Worm (Caenorhabditis elegans) whole organism, young adult: ENCODE results near the gene C24H10.3.

Experiments used
- D2030.7 ChIP-seq: fragments of 200-800 bp; sonication (Bioruptor generic); IDR thresholded peaks from 2 replicates; pipeline ENCODE4 v1.3.6; 2022; ENCODE audit warnings: missing genetic modification reagents, missing genetic modification characterization, missing compliant biosample characterization
- F39B2.1 ChIP-seq: fragments of 200-800 bp; sonication (Bioruptor generic); IDR thresholded peaks from 2 replicates; pipeline ENCODE4 v1.3.6; 2022; ENCODE audit warnings: missing genetic modification reagents, missing genetic modification characterization, missing compliant biosample characterization
- F57A8.1 ChIP-seq: fragments of 200-800 bp; sonication (Bioruptor generic); optimal IDR thresholded peaks from 2 replicates; lab custom pipeline; 2018; ENCODE audit warnings: mild to moderate bottlenecking, missing genetic modification characterization, moderate library complexity, missing compliant biosample characterization
- F57C9.4 ChIP-seq: sonication (generic microtip); optimal IDR thresholded peaks from 2 replicates; lab custom pipeline; 2017; ENCODE audit warnings: mild to moderate bottlenecking, missing genetic modification characterization, missing compliant biosample characterization
- T26A5.8 ChIP-seq: sonication (generic microtip); optimal IDR thresholded peaks from 2 replicates; lab custom pipeline; 2016; ENCODE audit warnings: missing genetic modification characterization, missing compliant biosample characterization
- Y53F4B.3 ChIP-seq: fragments of 200-800 bp; sonication (Bioruptor generic); IDR thresholded peaks from 2 replicates; pipeline ENCODE4 v1.3.6; 2022; ENCODE audit warnings: missing genetic modification reagents, missing genetic modification characterization, missing compliant biosample characterization
- akir-1 ChIP-seq: fragments of 200-800 bp; sonication (Bioruptor generic); optimal IDR thresholded peaks from 2 replicates; lab custom pipeline; 2018; ENCODE audit warnings: mild to moderate bottlenecking, missing genetic modification characterization, moderate library complexity, missing compliant biosample characterization
- ama-1 ChIP-seq, 3 experiments: fragments of 150-350 bp in 1 of 3; sonication (generic microtip) in 2 of 3; optimal IDR thresholded peaks; 2 replicates each; lab custom pipeline; 2014 to 2018; ENCODE audit warnings: missing biosample characterization in 2 of 3, missing genetic modification characterization in 2 of 3, missing genetic modification reagents in 2 of 3
- bed-2 ChIP-seq: fragments of 200-800 bp; sonication (Bioruptor generic); IDR thresholded peaks from 2 replicates; pipeline ENCODE4 v1.3.6; 2022; ENCODE audit warnings: missing genetic modification reagents, missing genetic modification characterization, missing compliant biosample characterization
- ceh-27 ChIP-seq: fragments of 200-800 bp; sonication (Bioruptor generic); optimal IDR thresholded peaks from 2 replicates; lab custom pipeline; 2018; ENCODE audit warnings: mild to moderate bottlenecking, missing genetic modification characterization, moderate library complexity, missing compliant biosample characterization
- ceh-91 ChIP-seq: fragments of 200-800 bp; sonication (Bioruptor generic); IDR thresholded peaks from 2 replicates; pipeline ENCODE4 v1.3.6; 2022; ENCODE audit warnings: missing genetic modification reagents, missing genetic modification characterization, missing compliant biosample characterization
- dpff-1 ChIP-seq: sonication (generic microtip); optimal IDR thresholded peaks from 2 replicates; lab custom pipeline; 2017; ENCODE audit warnings: mild to moderate bottlenecking, missing genetic modification characterization, missing compliant biosample characterization
- him-1 ChIP-seq: sonication (generic microtip); optimal IDR thresholded peaks from 2 replicates; lab custom pipeline; 2016; ENCODE audit warnings: missing genotype, missing genetic modification reagents, missing genetic modification characterization, missing compliant biosample characterization
- lsl-1 ChIP-seq: fragments of 200-800 bp; sonication (Bioruptor generic); optimal IDR thresholded peaks from 2 replicates; lab custom pipeline; 2018; ENCODE audit warnings: mild to moderate bottlenecking, missing genetic modification characterization, moderate library complexity, missing compliant biosample characterization
- nfya-1 ChIP-seq: sonication (generic microtip); optimal IDR thresholded peaks from 2 replicates; lab custom pipeline; 2017; ENCODE audit warnings: antibody characterized with exemption, missing compliant biosample characterization, missing genetic modification characterization, borderline replicate concordance; ENCODE audit not compliant: insufficient read depth
- nhr-80 ChIP-seq: sonication (generic microtip); optimal IDR thresholded peaks from 2 replicates; lab custom pipeline; 2016; ENCODE audit warnings: missing genetic modification characterization, missing compliant biosample characterization
- sdz-38 ChIP-seq: sonication (generic microtip); optimal IDR thresholded peaks from 2 replicates; lab custom pipeline; 2016; ENCODE audit warnings: missing genotype, missing genetic modification characterization, missing compliant biosample characterization
- zim-3 ChIP-seq: sonication (generic microtip); optimal IDR thresholded peaks from 2 replicates; lab custom pipeline; 2017; ENCODE audit warnings: mild to moderate bottlenecking, missing genetic modification characterization, moderate library complexity, missing compliant biosample characterization
- ztf-26 ChIP-seq: sonication (generic microtip); optimal IDR thresholded peaks from 2 replicates; lab custom pipeline; 2017; ENCODE audit warnings: missing genetic modification characterization, missing compliant biosample characterization

Gene C24H10.3

DNA sequence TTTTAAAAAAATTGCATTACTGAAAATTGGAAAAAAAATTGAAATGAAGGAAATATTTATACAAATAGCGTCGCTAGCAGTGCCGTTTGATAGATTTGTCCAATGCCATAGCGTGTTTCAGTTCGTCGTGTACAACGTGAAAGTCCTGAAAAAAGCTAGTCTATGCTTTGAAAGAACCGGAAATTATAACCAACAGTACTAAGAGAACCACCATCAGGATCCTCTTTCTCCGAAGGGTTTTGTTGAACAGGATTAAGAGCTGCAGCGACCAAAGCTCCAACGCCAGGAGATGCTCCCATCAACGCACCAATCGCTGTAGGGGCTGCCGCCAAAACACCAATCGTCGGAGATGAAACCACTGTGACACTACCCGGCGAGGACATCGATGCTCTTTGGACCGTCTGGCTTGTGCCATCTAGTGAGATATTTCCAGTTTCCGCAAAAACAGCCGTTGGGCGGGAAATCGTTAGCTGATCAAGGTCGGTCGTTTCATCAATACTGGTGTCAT lies 45.4 kb downstream of the C24H10.3 start (continued):
- TF ChIP-seq zim-3 (tag; lab: Kevin White, UChicago) = peak; percentile 3
- TF ChIP-seq bed-2 (GFP tag; lab: Robert Waterston, UW) = no peak
- TF ChIP-seq F57C9.4 (tag; lab: Kevin White, UChicago) = no peak
- TF ChIP-seq sdz-38 (tag; lab: Kevin White, UChicago) = no peak
- TF ChIP-seq him-1 (tag; lab: Kevin White, UChicago) = no peak
- no peak for TF ChIP-seq ama-1 (optimal IDR thresholded peaks at IDR 0.05; lab: Kevin White, UChicago)
- TF ChIP-seq ama-1 (GFP tag; optimal IDR thresholded peaks at IDR 0.05; lab: Kevin White, UChicago) = no peak
- TF ChIP-seq ceh-91 (GFP tag; lab: Robert Waterston, UW) = no peak
- TF ChIP-seq ztf-26 (tag; lab: Kevin White, UChicago) = peak; percentile 28
- TF ChIP-seq Y53F4B.3 (GFP tag; lab: Robert Waterston, UW) = no peak

DNA sequence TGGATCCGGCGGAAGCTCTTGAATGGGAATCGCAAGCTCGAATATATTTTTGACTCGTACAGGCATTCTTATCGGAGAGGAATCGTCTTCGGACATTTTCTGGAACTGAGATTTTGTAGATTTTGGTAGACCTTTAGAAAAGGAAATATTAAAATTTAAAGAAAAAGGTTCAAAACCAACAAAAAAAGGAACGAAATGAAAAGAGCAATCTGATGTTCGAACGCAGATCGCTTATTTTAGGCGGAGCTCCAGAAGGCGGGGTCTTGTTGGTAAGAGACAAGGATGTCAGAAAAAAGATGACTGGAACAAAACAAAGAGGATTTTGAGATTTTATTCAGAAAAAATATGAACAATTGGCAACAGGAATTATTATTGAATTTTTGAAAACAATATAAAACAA lies 46.1 kb downstream of the C24H10.3 start, which contains the start of gene C42D8.9:
Gene C42D8.9 (minus strand): TSS at position 101 of the 400 bp plus-strand sequence.
- TF ChIP-seq ceh-91 (GFP tag; lab: Robert Waterston, UW) (no peak), bed-2 (GFP tag; lab: Robert Waterston, UW) (no peak), dpff-1 (tag; lab: Kevin White, UChicago) (no peak), nfya-1 (tag; lab: Kevin White, UChicago) (no peak), lsl-1 (GFP tag; lab: Kevin White, UChicago) (no peak), him-1 (tag; lab: Kevin White, UChicago) (no peak), akir-1 (GFP tag; lab: Kevin White, UChicago) (no peak)

DNA sequence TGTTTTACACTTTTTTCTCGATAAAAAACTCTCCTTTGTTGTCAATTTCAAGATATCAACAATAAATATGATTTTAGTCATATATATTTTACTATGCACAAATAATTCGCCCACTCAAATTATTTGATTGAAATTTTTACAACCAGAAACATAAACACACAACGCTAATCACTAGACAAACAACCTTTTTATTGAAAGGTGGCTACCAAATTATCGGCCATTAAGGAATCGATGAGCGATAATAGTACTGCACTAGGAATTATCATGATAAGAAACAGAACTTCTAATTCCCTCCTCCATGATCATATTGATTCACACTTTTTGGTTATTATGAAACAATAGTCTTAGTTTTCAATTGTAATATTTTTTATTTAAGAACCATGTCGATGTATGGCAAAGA lies 48.3 kb downstream of the C24H10.3 start, which contains the start of gene C42D8.1:
Gene C42D8.1 (plus strand): TSS at position 377 of the 400 bp plus-strand sequence.
- TF ChIP-seq F57A8.1 (GFP tag; lab: Kevin White, UChicago) = no peak
- no peak for TF ChIP-seq ceh-27 (GFP tag; lab: Kevin White, UChicago)
- TF ChIP-seq F39B2.1 (GFP tag; lab: Robert Waterston, UW) = no peak
- no peak for TF ChIP-seq T26A5.8 (tag; lab: Kevin White, UChicago)
- peak; percentile 64 for TF ChIP-seq nhr-80 (tag; lab: Kevin White, UChicago)
- TF ChIP-seq D2030.7 (GFP tag; lab: Robert Waterston, UW) = no peak
